Worm (Caenorhabditis elegans) whole organism, early embryonic: ENCODE data around the gene nhr-198.

Experiments
- B0310.2 ChIP-seq: sonication (generic microtip); optimal IDR thresholded peaks from 2 replicates; lab custom pipeline; 2016; ENCODE audit warnings: mild to moderate bottlenecking, missing genetic modification characterization, missing compliant biosample characterization
- ama-1 ChIP-seq: fragments of 150-350 bp; optimal IDR thresholded peaks from 2 replicates; lab custom pipeline; 2014
- ets-7 ChIP-seq: sonication (generic microtip); optimal IDR thresholded peaks from 2 replicates; lab custom pipeline; 2016; ENCODE audit warnings: missing genotype, missing genetic modification characterization, missing compliant biosample characterization
- flt-1 ChIP-seq: fragments of 200-800 bp; sonication (Bioruptor generic); IDR thresholded peaks from 2 replicates; pipeline ENCODE4 v1.3.6; 2022; ENCODE audit warnings: missing genetic modification characterization, missing compliant biosample characterization
- scrt-1 ChIP-seq: fragments of 200-800 bp; sonication (Bioruptor generic); IDR thresholded peaks from 2 replicates; pipeline ENCODE4 v1.3.6; 2022; ENCODE audit warnings: missing genetic modification characterization, missing compliant biosample characterization
- tbx-11 ChIP-seq: fragments of 200-800 bp; sonication (Bioruptor generic); IDR thresholded peaks from 2 replicates; pipeline ENCODE4 v1.3.6; 2022; ENCODE audit warnings: missing genetic modification characterization, missing compliant biosample characterization
- tbx-37 ChIP-seq: fragments of 200-800 bp; sonication (Bioruptor generic); conservative IDR thresholded peaks from 2 replicates; pipeline ENCODE4 v1.3.6; 2022; ENCODE audit warnings: missing genetic modification reagents, missing genetic modification characterization, missing compliant biosample characterization
- tra-4 ChIP-seq: sonication (generic microtip); optimal IDR thresholded peaks from 2 replicates; lab custom pipeline; 2017; ENCODE audit warnings: missing genetic modification characterization, missing compliant biosample characterization

DNA sequence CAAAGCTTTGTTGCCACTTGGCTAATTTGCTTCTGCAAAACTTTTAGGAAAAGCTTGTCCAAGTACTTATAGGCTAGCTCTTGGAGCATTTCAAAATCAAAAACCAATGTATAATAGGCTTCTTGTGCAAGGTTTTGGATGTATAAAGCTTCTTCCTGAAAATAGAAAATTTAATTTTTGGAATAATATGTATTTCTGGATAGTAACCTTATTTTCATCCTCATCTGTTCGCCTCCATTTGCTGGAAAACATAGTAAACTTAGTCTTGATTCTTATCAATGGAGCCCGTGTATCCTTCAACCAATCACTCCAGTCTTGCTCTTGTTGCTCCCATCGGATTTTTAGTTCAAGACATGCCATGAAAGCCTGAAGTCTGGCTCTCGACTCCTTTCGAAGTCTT is 22.9 kb downstream of the nhr-198 start, which contains the start of gene Y6E2A.4:
- TF ChIP-seq tra-4 (tag; lab: Kevin White, UChicago) (no peak), ets-7 (tag; lab: Kevin White, UChicago) (no peak), tbx-11 (GFP tag; lab: Robert Waterston, UW) (no peak), ama-1 (lab: Kevin White, UChicago) (no peak), scrt-1 (GFP tag; lab: Robert Waterston, UW) (no peak), tbx-37 (GFP tag; lab: Robert Waterston, UW) (no peak), flt-1 (GFP tag; lab: Robert Waterston, UW) (no peak), B0310.2 (no peak)
